Fruit fly (Drosophila melanogaster) Kc167 (cell line): ENCODE data around the gene pb.

Source experiments
- Myc ChIP-seq: fragments of >200 bp; optimal IDR thresholded peaks from 2 replicates; lab custom pipeline; 2017; ENCODE audit warnings: missing external identifiers
- Sin3A ChIP-seq: fragments of >200 bp; optimal IDR thresholded peaks from 2 replicates; lab custom pipeline; 2018; ENCODE audit warnings: missing external identifiers
- insv ChIP-seq: fragments of >200 bp; optimal IDR thresholded peaks from 3 replicates; lab custom pipeline; 2018; ENCODE audit warnings: missing external identifiers
- psq ChIP-seq: fragments of >200 bp; optimal IDR thresholded peaks from 2 replicates; lab custom pipeline; 2017; ENCODE audit warnings: missing external identifiers
- ttk ChIP-seq: sonication (Bioruptor generic); optimal IDR thresholded peaks from 2 replicates; lab custom pipeline; 2017; ENCODE audit warnings: missing external identifiers

dm6 chr3R:6759419-6759818 is 17.6 kb upstream of the pb start, which contains the start of gene bcd:
- TF ChIP-seq Sin3A (no peak), psq (lab: Kevin White, UChicago) (no peak), Myc (lab: Kevin White, UChicago) (no peak), insv (lab: Kevin White, UChicago) (no peak), ttk (lab: Kevin White, UChicago) (no peak)
